Fruit fly (Drosophila melanogaster) whole organism, wandering third instar larva: ENCODE measurements around the gene gammaTub37C.

ENCODE experiments used
- Abd-B ChIP-seq: fragments of >200 bp; optimal IDR thresholded peaks from 2 replicates; lab custom pipeline; 2017; ENCODE audit warnings: missing biosample characterization, missing genetic modification characterization
- Hr83 ChIP-seq: fragments of 200-300 bp; sonication (Bioruptor generic); optimal IDR thresholded peaks from 2 replicates; lab custom pipeline; 2016; ENCODE audit warnings: missing biosample characterization, mild to moderate bottlenecking, missing genetic modification characterization, moderate library complexity; ENCODE audit not compliant: poor library complexity, severe bottlenecking
- Mio ChIP-seq: sonication (Bioruptor generic); optimal IDR thresholded peaks from 2 replicates; lab custom pipeline; 2016; ENCODE audit warnings: missing biosample characterization, missing genetic modification characterization
- Myc ChIP-seq: fragments of >200 bp; optimal IDR thresholded peaks from 2 replicates; lab custom pipeline; 2017
- Sp1 ChIP-seq: fragments of 200-800 bp; sonication (Bioruptor generic); optimal IDR thresholded peaks from 3 replicates; lab custom pipeline; 2019; ENCODE audit warnings: missing biosample characterization, mild to moderate bottlenecking, missing genetic modification characterization, moderate library complexity
- brk ChIP-seq: fragments of 200-800 bp; sonication (Bioruptor generic); optimal IDR thresholded peaks from 2 replicates; lab custom pipeline; 2016; ENCODE audit warnings: missing biosample characterization, mild to moderate bottlenecking, missing genetic modification characterization
- psq ChIP-seq: fragments of 200-800 bp; sonication (Bioruptor generic); optimal IDR thresholded peaks from 3 replicates; lab custom pipeline; 2017; ENCODE audit warnings: missing biosample characterization, mild to moderate bottlenecking, missing genetic modification characterization, moderate library complexity
- tai ChIP-seq: sonication (Bioruptor generic); optimal IDR thresholded peaks from 2 replicates; lab custom pipeline; 2016; ENCODE audit warnings: missing biosample characterization, missing genetic modification characterization
- usp ChIP-seq: fragments of >200 bp; optimal IDR thresholded peaks from 2 replicates; lab custom pipeline; 2017; ENCODE audit warnings: missing biosample characterization, missing genetic modification characterization

DNA sequence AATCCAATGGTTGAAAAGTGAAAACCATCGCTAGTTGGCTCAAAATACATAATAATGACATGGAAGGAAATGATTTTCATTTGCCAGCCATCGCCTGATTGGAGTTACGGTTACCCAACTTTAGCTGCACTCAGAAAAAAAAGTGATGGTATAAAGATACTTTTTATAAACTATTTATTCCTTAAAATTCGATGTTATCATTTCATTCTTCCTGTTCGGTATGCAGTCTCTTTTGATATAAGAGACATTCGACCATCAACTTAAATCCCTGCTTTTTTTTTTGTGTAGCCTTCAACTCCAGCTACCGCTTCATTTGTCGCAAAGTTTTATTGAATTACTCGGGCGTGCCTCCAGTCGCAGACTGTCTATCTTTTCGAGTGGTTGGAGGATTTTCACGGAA, 26.9 kb upstream of the gammaTub37C start:
- no peak for TF ChIP-seq Sp1
- no peak for TF ChIP-seq tai (GFP tag; lab: Kevin White, UChicago)
- TF ChIP-seq Hr83 (GFP tag; lab: Kevin White, UChicago), result no peak
- TF ChIP-seq Myc (lab: Kevin White, UChicago), result no peak
- no peak for TF ChIP-seq usp (GFP tag; lab: Kevin White, UChicago)
- no peak for TF ChIP-seq Abd-B (GFP tag; lab: Kevin White, UChicago)
- TF ChIP-seq brk (GFP tag; lab: Kevin White, UChicago), result no peak
- TF ChIP-seq psq (GFP tag; lab: Kevin White, UChicago), result no peak
- no peak for TF ChIP-seq Mio (GFP tag; lab: Kevin White, UChicago)
